Fruit fly (Drosophila melanogaster) whole organism, embryonic: ENCODE results near the gene CG10333.

Experiments used
- Ada2b ChIP-seq: fragments of 200-800 bp; sonication (Bioruptor generic); IDR thresholded peaks from 2 replicates; pipeline ENCODE4 v1.3.6; 2022; ENCODE audit warnings: missing biosample characterization, missing genetic modification characterization
- CG10274 ChIP-seq: fragments of 200-800 bp; sonication (Bioruptor generic); optimal IDR thresholded peaks from 3 replicates; lab custom pipeline; 2017; ENCODE audit warnings: missing biosample characterization, mild to moderate bottlenecking, missing genetic modification characterization
- CG10959 ChIP-seq: fragments of 200-800 bp; sonication (Bioruptor generic); IDR thresholded peaks from 2 replicates; pipeline ENCODE4 v1.3.6; 2022; ENCODE audit warnings: missing biosample characterization, missing genetic modification characterization
- CG11695 ChIP-seq: fragments of 200-800 bp; sonication (Bioruptor generic); IDR thresholded peaks from 3 replicates; pipeline ENCODE4 v1.3.6; 2022; ENCODE audit warnings: missing biosample characterization, missing genetic modification characterization
- CG11696 ChIP-seq: fragments of 200-800 bp; sonication (Bioruptor generic); IDR thresholded peaks from 2 replicates; pipeline ENCODE4 v1.3.6; 2022; ENCODE audit warnings: missing biosample characterization, missing genetic modification characterization
- CG1233 ChIP-seq: fragments of 200-800 bp; sonication (Bioruptor generic); optimal IDR thresholded peaks from 4 replicates; lab custom pipeline; 2018; ENCODE audit warnings: missing biosample characterization, mild to moderate bottlenecking, missing genetic modification characterization
- CG13624 ChIP-seq: fragments of 200-800 bp; sonication (Bioruptor generic); optimal IDR thresholded peaks from 2 replicates; lab custom pipeline; 2016; ENCODE audit warnings: missing biosample characterization, missing genetic modification characterization
- CG14965 ChIP-seq: fragments of 200-800 bp; sonication (Bioruptor generic); optimal IDR thresholded peaks from 2 replicates; lab custom pipeline; 2016; ENCODE audit warnings: missing biosample characterization, missing genetic modification characterization, borderline replicate concordance
- CG15269 ChIP-seq: fragments of 200-800 bp; sonication (Bioruptor generic); optimal IDR thresholded peaks from 2 replicates; lab custom pipeline; 2018; ENCODE audit warnings: missing biosample characterization, mild to moderate bottlenecking, missing genetic modification characterization, moderate library complexity
- CG16779 ChIP-seq: fragments of 200-800 bp; sonication (Bioruptor generic); IDR thresholded peaks from 2 replicates; pipeline ENCODE4 v1.3.6; 2022; ENCODE audit warnings: missing biosample characterization, missing genetic modification characterization
- CG31365 ChIP-seq: fragments of 200-800 bp; sonication (Bioruptor generic); optimal IDR thresholded peaks from 2 replicates; lab custom pipeline; 2018; ENCODE audit warnings: missing biosample characterization, mild to moderate bottlenecking, missing genetic modification characterization
- CG32767 ChIP-seq: fragments of 200-800 bp; sonication (Bioruptor generic); IDR thresholded peaks from 2 replicates; pipeline ENCODE4 v1.3.6; 2022; ENCODE audit warnings: missing biosample characterization, missing genetic modification characterization
- CG34376 ChIP-seq: fragments of 200-800 bp; sonication (Bioruptor generic); optimal IDR thresholded peaks from 2 replicates; lab custom pipeline; 2018; ENCODE audit warnings: missing biosample characterization, mild to moderate bottlenecking, missing genetic modification characterization
- CG4328 ChIP-seq: fragments of 200-800 bp; sonication (Bioruptor generic); optimal IDR thresholded peaks from 3 replicates; lab custom pipeline; 2017; ENCODE audit warnings: missing biosample characterization, missing genetic modification reagents, missing genetic modification characterization
- CG4424 ChIP-seq: fragments of 200-800 bp; sonication (Bioruptor generic); optimal IDR thresholded peaks from 3 replicates; lab custom pipeline; 2016; ENCODE audit warnings: missing biosample characterization, missing genetic modification characterization
- CG6683 ChIP-seq: fragments of 200-800 bp; sonication (Bioruptor generic); optimal IDR thresholded peaks from 2 replicates; lab custom pipeline; 2017; ENCODE audit warnings: missing biosample characterization, mild to moderate bottlenecking, missing genetic modification characterization, missing genetic modification reagents
- CG7357 ChIP-seq: fragments of 200-800 bp; sonication (Bioruptor generic); IDR thresholded peaks from 3 replicates; pipeline ENCODE4 v1.3.6; 2022; ENCODE audit warnings: missing biosample characterization, missing genetic modification characterization
- CG7839 ChIP-seq: fragments of 200-800 bp; sonication (Bioruptor generic); optimal IDR thresholded peaks from 3 replicates; lab custom pipeline; 2018; ENCODE audit warnings: missing biosample characterization, mild to moderate bottlenecking, missing genetic modification characterization, moderate library complexity
- CG8924 ChIP-seq: fragments of 200-800 bp; optimal IDR thresholded peaks from 3 replicates; lab custom pipeline; 2019; ENCODE audit warnings: missing biosample characterization, mild to moderate bottlenecking, missing genetic modification characterization, moderate library complexity
- Dbx ChIP-seq: fragments of 200-800 bp; sonication (Bioruptor generic); IDR thresholded peaks from 3 replicates; pipeline ENCODE4 v1.3.6; 2022; ENCODE audit warnings: missing biosample characterization, missing genetic modification characterization
- Dref ChIP-seq: fragments of 200-800 bp; sonication (Bioruptor generic); IDR thresholded peaks from 2 replicates; pipeline ENCODE4 v1.3.6; 2022; ENCODE audit warnings: missing biosample characterization, missing genetic modification characterization
- ERR ChIP-seq: fragments of 200-800 bp; sonication (Bioruptor generic); optimal IDR thresholded peaks from 2 replicates; lab custom pipeline; 2016; ENCODE audit warnings: missing biosample characterization, missing genetic modification characterization
- Elba2 ChIP-seq: fragments of 200-800 bp; sonication (Bioruptor generic); optimal IDR thresholded peaks from 3 replicates; lab custom pipeline; 2016; ENCODE audit warnings: missing biosample characterization, missing genetic modification characterization
- Gsc ChIP-seq: fragments of 200-800 bp; sonication (Bioruptor generic); IDR thresholded peaks from 2 replicates; pipeline ENCODE4 v1.3.6; 2022; ENCODE audit warnings: missing biosample characterization, missing genetic modification characterization
- H2.0 ChIP-seq: fragments of 200-800 bp; sonication (Bioruptor generic); IDR thresholded peaks from 2 replicates; pipeline ENCODE4 v1.3.6; 2022; ENCODE audit warnings: missing biosample characterization, missing genetic modification characterization
- Hmr ChIP-seq: fragments of 200-800 bp; sonication (Bioruptor generic); optimal IDR thresholded peaks from 3 replicates; lab custom pipeline; 2017; ENCODE audit warnings: mild to moderate bottlenecking, missing biosample characterization, missing genetic modification reagents, missing genetic modification characterization
- Meics ChIP-seq: fragments of 200-800 bp; sonication (Bioruptor generic); optimal IDR thresholded peaks from 2 replicates; lab custom pipeline; 2017; ENCODE audit warnings: missing biosample characterization, mild to moderate bottlenecking, missing genetic modification characterization
- Stat92E ChIP-seq, 3 experiments: fragments of >200 bp in 2 of 3; fragments of 200-800 bp in 1 of 3; sonication (Bioruptor generic) in 1 of 3; optimal IDR thresholded peaks; 2 replicates each; lab custom pipeline; 2017 to 2019; ENCODE audit warnings: missing biosample characterization in 3 of 3, missing genetic modification characterization in 3 of 3, mild to moderate bottlenecking in 1 of 3, moderate library complexity in 1 of 3
- Xbp1 ChIP-seq: fragments of 200-800 bp; sonication (Bioruptor generic); optimal IDR thresholded peaks from 3 replicates; lab custom pipeline; 2016; ENCODE audit warnings: missing biosample characterization, mild to moderate bottlenecking, missing genetic modification characterization
- bbx ChIP-seq: fragments of 200-800 bp; sonication (Bioruptor generic); IDR thresholded peaks from 2 replicates; pipeline ENCODE4 v1.3.6; 2022; ENCODE audit warnings: missing biosample characterization, missing genetic modification characterization; ENCODE audit not compliant: partially characterized antibody
- caup ChIP-seq: fragments of 200-800 bp; sonication (Bioruptor generic); optimal IDR thresholded peaks from 3 replicates; lab custom pipeline; 2017; ENCODE audit warnings: missing biosample characterization, mild to moderate bottlenecking, missing genetic modification characterization, moderate library complexity; ENCODE audit not compliant: severe bottlenecking
- ci ChIP-seq: fragments of 200-800 bp; sonication (Bioruptor generic); IDR thresholded peaks from 3 replicates; pipeline ENCODE4 v1.3.6; 2022; ENCODE audit warnings: missing biosample characterization, missing genetic modification characterization
- crol ChIP-seq: fragments of 200-800 bp; sonication (Bioruptor generic); IDR thresholded peaks from 2 replicates; pipeline ENCODE4 v1.3.6; 2022; ENCODE audit warnings: missing biosample characterization, missing genetic modification characterization
- danr ChIP-seq: fragments of 200-800 bp; sonication (Bioruptor generic); IDR thresholded peaks from 2 replicates; pipeline ENCODE4 v1.3.6; 2022; ENCODE audit warnings: missing biosample characterization, missing genetic modification characterization
- dmrt11E ChIP-seq: fragments of 200-800 bp; sonication (Bioruptor generic); optimal IDR thresholded peaks from 3 replicates; lab custom pipeline; 2018; ENCODE audit warnings: missing biosample characterization, mild to moderate bottlenecking, missing genetic modification characterization, moderate library complexity
- dysf ChIP-seq: fragments of 200-800 bp; sonication (Bioruptor generic); IDR thresholded peaks from 3 replicates; pipeline ENCODE4 v1.3.6; 2022; ENCODE audit warnings: missing biosample characterization, missing genetic modification characterization
- esg ChIP-seq: fragments of 200-800 bp; sonication (Bioruptor generic); conservative IDR thresholded peaks from 2 replicates; pipeline ENCODE4 v1.3.6; 2022; ENCODE audit warnings: missing biosample characterization, missing genetic modification characterization
- ewg ChIP-seq: fragments of 200-800 bp; sonication (Bioruptor generic); optimal IDR thresholded peaks from 3 replicates; lab custom pipeline; 2017; ENCODE audit warnings: mild to moderate bottlenecking, missing biosample characterization, missing genetic modification reagents, missing genetic modification characterization
- insv ChIP-seq, 2 experiments: fragments of 200-800 bp; sonication (Bioruptor generic); optimal IDR thresholded peaks; 3 replicates each; lab custom pipeline; 2016 to 2018; ENCODE audit warnings: missing biosample characterization in 2 of 2, missing genetic modification characterization in 2 of 2
- lbe ChIP-seq: fragments of 200-800 bp; sonication (Bioruptor generic); optimal IDR thresholded peaks from 2 replicates; lab custom pipeline; 2016; ENCODE audit warnings: missing biosample characterization, mild to moderate bottlenecking, missing genetic modification characterization
- nerfin-2 ChIP-seq: fragments of 200-800 bp; sonication (Bioruptor generic); IDR thresholded peaks from 2 replicates; pipeline ENCODE4 v1.3.6; 2022; ENCODE audit warnings: missing biosample characterization, missing genetic modification characterization; ENCODE audit not compliant: partially characterized antibody
- pb ChIP-seq: fragments of 200-800 bp; sonication (Bioruptor generic); optimal IDR thresholded peaks from 3 replicates; lab custom pipeline; 2016; ENCODE audit warnings: missing biosample characterization, missing genetic modification characterization
- peb ChIP-seq: fragments of 200-800 bp; sonication (Bioruptor generic); IDR thresholded peaks from 2 replicates; pipeline ENCODE4 v1.3.6; 2022; ENCODE audit warnings: missing biosample characterization, missing genetic modification characterization
- prd ChIP-seq, 3 experiments: fragments of >200 bp in 2 of 3; fragments of 200-800 bp in 1 of 3; sonication (Bioruptor generic) in 1 of 3; optimal IDR thresholded peaks in 2 of 3; IDR thresholded peaks in 1 of 3; 2 replicates in 2 of 3; 3 replicates in 1 of 3; pipeline versions ENCODE4 v1.3.6 to Lab custom; 2017 to 2022; ENCODE audit warnings: missing biosample characterization in 1 of 3, missing genetic modification characterization in 1 of 3
- salm ChIP-seq: fragments of 200-800 bp; sonication (Bioruptor generic); optimal IDR thresholded peaks from 2 replicates; lab custom pipeline; 2018; ENCODE audit warnings: missing biosample characterization, mild to moderate bottlenecking, missing genetic modification characterization
- sens ChIP-seq: fragments of 200-800 bp; sonication (Bioruptor generic); peaks from one replicate; lab custom pipeline; 2016; ENCODE audit warnings: missing biosample characterization, missing genetic modification characterization
- sug ChIP-seq: fragments of 200-800 bp; optimal IDR thresholded peaks from 2 replicates; lab custom pipeline; 2019; ENCODE audit warnings: missing biosample characterization, mild to moderate bottlenecking, missing genetic modification characterization, moderate library complexity
- tx ChIP-seq: fragments of 200-800 bp; sonication (Bioruptor generic); optimal IDR thresholded peaks from 2 replicates; lab custom pipeline; 2016; ENCODE audit warnings: missing biosample characterization, missing genetic modification characterization
- vfl ChIP-seq: fragments of 200-800 bp; sonication (Bioruptor generic); optimal IDR thresholded peaks from 2 replicates; lab custom pipeline; 2016; ENCODE audit warnings: missing biosample characterization, missing genetic modification characterization
- zf30C ChIP-seq: fragments of 200-800 bp; sonication (Bioruptor generic); optimal IDR thresholded peaks from 3 replicates; lab custom pipeline; 2018; ENCODE audit warnings: missing biosample characterization, mild to moderate bottlenecking, missing genetic modification characterization
- zfh2 ChIP-seq: fragments of 200-800 bp; sonication (Bioruptor generic); optimal IDR thresholded peaks from 2 replicates; lab custom pipeline; 2016; ENCODE audit warnings: missing biosample characterization, missing genetic modification characterization

The CG10333 gene

DNA sequence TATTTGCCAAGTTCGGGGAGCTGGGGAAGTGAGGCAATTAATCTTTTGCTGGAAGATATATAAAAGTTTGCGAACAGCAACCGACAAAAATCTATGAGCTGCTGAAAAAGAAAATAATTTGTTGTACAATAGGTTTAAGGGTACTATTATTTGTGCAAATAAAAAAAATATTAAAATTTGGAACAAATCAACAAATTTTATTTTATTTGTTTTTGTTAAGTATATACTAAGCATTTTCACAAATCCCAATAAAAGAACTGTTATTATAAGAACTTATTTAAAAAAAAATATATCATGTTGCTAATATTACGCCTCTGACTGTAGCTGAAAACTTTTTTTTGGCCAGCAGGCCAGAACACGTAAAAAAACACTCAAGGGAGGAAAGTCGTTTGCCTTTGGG is 51.5 kb downstream of the CG10333 start (continued):
- TF ChIP-seq esg (GFP tag; lab: Robert Waterston, UW): no peak
- peak; percentile 64 for TF ChIP-seq CG7839 (tag; lab: Kevin White, UChicago)
- no peak for TF ChIP-seq Dref (GFP tag; lab: Robert Waterston, UW)
- peak; percentile 47 for TF ChIP-seq CG15269 (tag; lab: Kevin White, UChicago)
- TF ChIP-seq dysf: no peak
- no peak for TF ChIP-seq CG13624 (GFP tag; lab: Kevin White, UChicago)
- TF ChIP-seq CG10959 (GFP tag; lab: Robert Waterston, UW): no peak
- TF ChIP-seq insv (GFP tag; optimal IDR thresholded peaks at IDR 0.05; lab: Kevin White, UChicago): no peak
- TF ChIP-seq CG34376 (GFP tag; lab: Kevin White, UChicago): no peak
- TF ChIP-seq sens: peak; percentile 54
- TF ChIP-seq CG6683: peak; percentile 9
- TF ChIP-seq zfh2: no peak
- no peak for TF ChIP-seq CG31365 (tag; lab: Kevin White, UChicago)
- no peak for TF ChIP-seq sug (tag; lab: Kevin White, UChicago)
- TF ChIP-seq CG8924 (tag; lab: Kevin White, UChicago): peak; percentile 1
- TF ChIP-seq bbx (GFP tag; lab: Robert Waterston, UW): no peak
- TF ChIP-seq danr (GFP tag; lab: Robert Waterston, UW): no peak
- no peak for TF ChIP-seq CG1233 (GFP tag; lab: Kevin White, UChicago)
- no peak for TF ChIP-seq CG14965 (GFP tag; lab: Kevin White, UChicago)
- no peak for TF ChIP-seq Elba2 (GFP tag; lab: Kevin White, UChicago)
- TF ChIP-seq zf30C (GFP tag; lab: Kevin White, UChicago): no peak
- no peak for TF ChIP-seq CG32767 (GFP tag; lab: Robert Waterston, UW)
- TF ChIP-seq CG11696 (GFP tag; lab: Robert Waterston, UW): 0 out of 2 replicates have a peak, but pooled peaks have one; percentile 18
- no peak for TF ChIP-seq ERR (GFP tag; lab: Kevin White, UChicago)
- no peak for TF ChIP-seq CG16779 (GFP tag; lab: Robert Waterston, UW)
- TF ChIP-seq Ada2b: peak; percentile 51; the same call in 1 of the 2 replicates
- TF ChIP-seq CG11695 (GFP tag; lab: Robert Waterston, UW): peak; percentile 59; the same call in 2 of the 3 replicates
- TF ChIP-seq CG4424 (GFP tag; lab: Kevin White, UChicago): no peak
- TF ChIP-seq H2.0 (GFP tag; lab: Robert Waterston, UW): no peak
- TF ChIP-seq nerfin-2: no peak
- no peak for TF ChIP-seq lbe (GFP tag; lab: Kevin White, UChicago)
- no peak for TF ChIP-seq Xbp1 (GFP tag; lab: Kevin White, UChicago)
- no peak for TF ChIP-seq CG4328
- 0 out of 3 replicates have a peak, but pooled peaks have one; percentile 26 for TF ChIP-seq CG7357
- no peak for TF ChIP-seq CG10274 (GFP tag; lab: Kevin White, UChicago)
- TF ChIP-seq salm (tag; lab: Kevin White, UChicago): no peak
- no peak for TF ChIP-seq prd (optimal IDR thresholded peaks at IDR 0.05; lab: Kevin White, UChicago)
- TF ChIP-seq prd (GFP tag; IDR thresholded peaks at IDR 0.05; lab: Robert Waterston, UW): no peak
- no peak for TF ChIP-seq dmrt11E (tag; lab: Kevin White, UChicago)
- no peak for TF ChIP-seq vfl (GFP tag; lab: Kevin White, UChicago)
- TF ChIP-seq caup (GFP tag; lab: Kevin White, UChicago): peak; percentile 18
- TF ChIP-seq peb (GFP tag; lab: Robert Waterston, UW): no peak
- no peak for TF ChIP-seq crol
- TF ChIP-seq tx (GFP tag; lab: Kevin White, UChicago): no peak
- no peak for TF ChIP-seq ci
- no peak for TF ChIP-seq ewg (GFP tag; lab: Kevin White, UChicago)
- no peak for TF ChIP-seq Dbx (GFP tag; lab: Robert Waterston, UW)
- no peak for TF ChIP-seq Stat92E (GFP tag; optimal IDR thresholded peaks at IDR 0.05; lab: Kevin White, UChicago)
- no peak for TF ChIP-seq pb (GFP tag; lab: Kevin White, UChicago)
- peak; percentile 67 for TF ChIP-seq Meics (GFP tag; lab: Kevin White, UChicago)
- TF ChIP-seq Gsc: no peak
- TF ChIP-seq Hmr (GFP tag; lab: Kevin White, UChicago): peak; percentile 23
